Fruit fly (Drosophila melanogaster) whole organism, pupa: ENCODE results near the gene Rim.
A peak's percentile ranks its signal among the peaks of the same experiment; 100 is the strongest.

Experiments
- CG10348 ChIP-seq: fragments of 200-800 bp; sonication (Bioruptor generic); IDR thresholded peaks from 2 replicates; pipeline ENCODE4 v1.3.6; 2022; ENCODE audit warnings: missing biosample characterization, missing genetic modification characterization
- CG12605 ChIP-seq: fragments of 200-800 bp; sonication (Bioruptor generic); IDR thresholded peaks from 2 replicates; pipeline ENCODE4 v1.3.6; 2022; ENCODE audit warnings: missing biosample characterization, missing genetic modification characterization
- CG14655 ChIP-seq: fragments of 200-800 bp; sonication (Bioruptor generic); optimal IDR thresholded peaks from 3 replicates; lab custom pipeline; 2017; ENCODE audit warnings: mild to moderate bottlenecking, missing biosample characterization, missing genetic modification reagents, missing genetic modification characterization
- CG15710 ChIP-seq: fragments of 200-800 bp; sonication (Bioruptor generic); optimal IDR thresholded peaks from 2 replicates; lab custom pipeline; 2018; ENCODE audit warnings: missing biosample characterization, mild to moderate bottlenecking, missing genetic modification characterization, moderate library complexity
- CG34367 ChIP-seq: fragments of 200-800 bp; sonication (Bioruptor generic); optimal IDR thresholded peaks from 2 replicates; lab custom pipeline; 2018; ENCODE audit warnings: missing biosample characterization, mild to moderate bottlenecking, missing genetic modification characterization
- CG4496 ChIP-seq: fragments of 200-800 bp; sonication (Bioruptor generic); IDR thresholded peaks from 3 replicates; pipeline ENCODE4 v1.3.6; 2022; ENCODE audit warnings: missing biosample characterization, missing genetic modification characterization
- D1 ChIP-seq: fragments of 200-800 bp; sonication (Bioruptor generic); optimal IDR thresholded peaks from 2 replicates; lab custom pipeline; 2018; ENCODE audit warnings: missing biosample characterization, mild to moderate bottlenecking, missing genetic modification characterization, moderate library complexity
- EcR ChIP-seq: fragments of 200-800 bp; sonication (Bioruptor generic); optimal IDR thresholded peaks from 3 replicates; lab custom pipeline; 2019; ENCODE audit warnings: missing biosample characterization, missing genetic modification characterization, mild to moderate bottlenecking, moderate library complexity, missing genetic modification reagents
- Ets98B ChIP-seq: fragments of 200-800 bp; sonication (Bioruptor generic); IDR thresholded peaks from 2 replicates; pipeline ENCODE4 v1.3.6; 2022; ENCODE audit warnings: missing biosample characterization, missing genetic modification characterization
- Pif1B ChIP-seq: fragments of 200-800 bp; sonication (Bioruptor generic); optimal IDR thresholded peaks from 3 replicates; lab custom pipeline; 2016; ENCODE audit warnings: missing biosample characterization, missing genetic modification characterization
- Snoo ChIP-seq: fragments of 200-800 bp; sonication (Bioruptor generic); optimal IDR thresholded peaks from 3 replicates; lab custom pipeline; 2017; ENCODE audit warnings: missing biosample characterization, mild to moderate bottlenecking, missing genetic modification characterization, inconsistent platforms
- fd96Ca ChIP-seq: fragments of 200-800 bp; sonication (Bioruptor generic); IDR thresholded peaks from 3 replicates; pipeline ENCODE4 v1.3.6; 2022; ENCODE audit warnings: missing biosample characterization, missing genetic modification characterization
- gl ChIP-seq: fragments of 200-800 bp; sonication (Bioruptor generic); optimal IDR thresholded peaks from 2 replicates; lab custom pipeline; 2018; ENCODE audit warnings: missing biosample characterization, mild to moderate bottlenecking, missing genetic modification characterization
- rn ChIP-seq: fragments of 200-800 bp; sonication (Bioruptor generic); IDR thresholded peaks from 2 replicates; pipeline ENCODE4 v1.3.6; 2022; ENCODE audit warnings: missing biosample characterization, missing genetic modification characterization

DNA sequence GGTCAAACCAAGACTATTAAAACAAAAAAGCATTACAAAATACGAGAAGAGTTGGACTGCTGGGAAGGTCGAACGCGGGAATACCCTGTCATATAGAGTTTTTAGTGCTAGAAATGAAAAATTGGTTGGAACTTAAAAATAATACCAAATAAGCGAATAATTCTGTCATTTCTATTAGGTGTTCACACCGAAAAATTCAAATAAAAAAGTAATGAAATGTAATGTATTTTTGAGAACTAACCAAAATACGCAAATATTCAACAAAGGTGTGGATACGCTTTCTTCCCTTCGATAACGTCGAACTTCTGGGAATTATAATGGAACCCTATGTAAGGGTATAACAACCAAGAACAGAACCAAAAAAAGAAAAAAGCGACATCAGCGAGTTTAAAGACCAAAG is 35.4 kb upstream of the Rim start:
- no peak for TF ChIP-seq D1 (tag; lab: Kevin White, UChicago)
- no peak for TF ChIP-seq CG4496 (GFP tag; lab: Robert Waterston, UW)
- TF ChIP-seq EcR (GFP tag; lab: Kevin White, UChicago), result no peak
- TF ChIP-seq CG15710 (tag; lab: Kevin White, UChicago), result no peak
- TF ChIP-seq Ets98B, result no peak
- TF ChIP-seq CG12605, result no peak
- TF ChIP-seq CG34367 (tag; lab: Kevin White, UChicago), result no peak
- TF ChIP-seq rn, result no peak
- no peak for TF ChIP-seq CG10348
- TF ChIP-seq Pif1B, result no peak
- peak; percentile 16 for TF ChIP-seq CG14655 (GFP tag; lab: Kevin White, UChicago)
- TF ChIP-seq gl (tag; lab: Kevin White, UChicago), result no peak
- no peak for TF ChIP-seq Snoo (tag; lab: Kevin White, UChicago)
- no peak for TF ChIP-seq fd96Ca
